Worm (Caenorhabditis elegans): ENCODE results near the gene gst-14.

The gst-14 gene

ce11 chrII:13627001-13627400 lies 11.1 kb upstream of the gst-14 start, which contains the start of gene gst-19:
Gene gst-19, minus strand, starts transcription at chrII:13627145.
- TF ChIP-seq unc-55 (GFP tag; optimal IDR thresholded peaks at IDR 0.05) (no peak), ttx-3 (tag; optimal IDR thresholded peaks at IDR 0.05) (no peak)

- TF ChIP-seq pros-1 (tag; optimal IDR thresholded peaks at IDR 0.05) (no peak), ceh-9 (tag; optimal IDR thresholded peaks at IDR 0.05) (no peak), fax-1 (tag; optimal IDR thresholded peaks at IDR 0.05) (no peak)
Measured at ce11 chrII:13624330-13624729, 8.4 kb upstream of the gst-14 start, which contains the start of gene gst-16. Gene gst-16, minus strand, starts transcription at chrII:13624440.

- TF ChIP-seq C08G9.2 (tag; optimal IDR thresholded peaks at IDR 0.05) (no peak), ceh-45 (GFP tag; IDR thresholded peaks at IDR 0.05) (no peak), ceh-48 (tag; optimal IDR thresholded peaks at IDR 0.05) (no peak), hlh-30 (tag; optimal IDR thresholded peaks at IDR 0.05; ENCODE audit: insufficient read depth) (no peak), dve-1 (tag; optimal IDR thresholded peaks at IDR 0.05) (no peak), hlh-13 (GFP tag; optimal IDR thresholded peaks at IDR 0.05) (no peak), fkh-6 (tag; optimal IDR thresholded peaks at IDR 0.05) (no peak), tbx-2 (tag; optimal IDR thresholded peaks at IDR 0.05) (no peak), ceh-30 (tag; optimal IDR thresholded peaks at IDR 0.05) (no peak), C38D4.7 (GFP tag; optimal IDR thresholded peaks at IDR 0.05) (no peak), T23F11.4 (GFP tag; optimal IDR thresholded peaks at IDR 0.05) (no peak), madf-2 (tag; optimal IDR thresholded peaks at IDR 0.05) (no peak), Y22D7AL.16 (tag; optimal IDR thresholded peaks at IDR 0.05) (no peak), ttx-3 (tag; optimal IDR thresholded peaks at IDR 0.05) (no peak), ets-4 (tag; optimal IDR thresholded peaks at IDR 0.05) (no peak)
Measured at ce11 chrII:13617808-13618207, 1.9 kb upstream of the gst-14 start, which contains the start of gene gst-12. Gene gst-12, minus strand, starts transcription at chrII:13618061.

ce11 chrII:13614516-13614915 lies 1.4 kb downstream of the gst-14 start:
- TF ChIP-seq che-1 (tag; optimal IDR thresholded peaks at IDR 0.05) (no peak), mec-3 (tag; optimal IDR thresholded peaks at IDR 0.05; ENCODE audit: borderline replicate concordance) (no peak)

- TF ChIP-seq fkh-6 (tag; optimal IDR thresholded peaks at IDR 0.05), result no peak
- TF ChIP-seq dve-1 (tag; optimal IDR thresholded peaks at IDR 0.05), result no peak
- no peak for TF ChIP-seq hlh-8 (tag; optimal IDR thresholded peaks at IDR 0.05)
- no peak for TF ChIP-seq hlh-15 (tag; optimal IDR thresholded peaks at IDR 0.05)
- TF ChIP-seq ceh-48 (tag; optimal IDR thresholded peaks at IDR 0.05), result no peak
- TF ChIP-seq pag-3 (tag; optimal IDR thresholded peaks at IDR 0.05; ENCODE audit: borderline replicate concordance), result no peak
- TF ChIP-seq elt-4 (tag; optimal IDR thresholded peaks at IDR 0.05), result no peak
- TF ChIP-seq ceh-34 (tag; optimal IDR thresholded peaks at IDR 0.05), result no peak
- no peak for TF ChIP-seq madf-2 (tag; optimal IDR thresholded peaks at IDR 0.05)
- TF ChIP-seq fax-1 (tag; optimal IDR thresholded peaks at IDR 0.05), result no peak
- no peak for TF ChIP-seq hlh-13 (GFP tag; optimal IDR thresholded peaks at IDR 0.05)
- TF ChIP-seq ceh-19 (GFP tag; optimal IDR thresholded peaks at IDR 0.05), result no peak
- no peak for TF ChIP-seq C38D4.7 (GFP tag; optimal IDR thresholded peaks at IDR 0.05)
- TF ChIP-seq ttx-3 (tag; optimal IDR thresholded peaks at IDR 0.05), result no peak
- no peak for TF ChIP-seq T23F11.4 (GFP tag; optimal IDR thresholded peaks at IDR 0.05)
- no peak for TF ChIP-seq gmeb-2 (tag; optimal IDR thresholded peaks at IDR 0.05)
Measured at ce11 chrII:13613096-13613495, 2.8 kb downstream of the gst-14 start, which contains the start of gene gst-15. Gene gst-15, minus strand, starts transcription at chrII:13613196.

ce11 chrII:13611186-13611585 lies 4.7 kb downstream of the gst-14 start, which contains the start of gene gst-24:
Gene gst-24, minus strand, starts transcription at chrII:13611366.
- TF ChIP-seq rnt-1 (tag; optimal IDR thresholded peaks at IDR 0.05), result no peak
- no peak for TF ChIP-seq dmd-4 (tag; optimal IDR thresholded peaks at IDR 0.05; ENCODE audit: borderline replicate concordance)
- TF ChIP-seq pqm-1 (tag; optimal IDR thresholded peaks at IDR 0.05), result no peak
- no peak for TF ChIP-seq ceh-2 (tag; optimal IDR thresholded peaks at IDR 0.05)
- no peak for TF ChIP-seq C38D4.7 (GFP tag; optimal IDR thresholded peaks at IDR 0.05)
- TF ChIP-seq ceh-48 (tag; optimal IDR thresholded peaks at IDR 0.05), result no peak
- TF ChIP-seq ceh-19 (GFP tag; optimal IDR thresholded peaks at IDR 0.05), result no peak
- no peak for TF ChIP-seq nhr-11 (tag; optimal IDR thresholded peaks at IDR 0.05)
- TF ChIP-seq ttx-3 (tag; optimal IDR thresholded peaks at IDR 0.05), result no peak
- TF ChIP-seq eyg-1 (tag; optimal IDR thresholded peaks at IDR 0.05), result no peak
- TF ChIP-seq pha-2 (tag; optimal IDR thresholded peaks at IDR 0.05), result no peak
- TF ChIP-seq ceh-18 (tag; optimal IDR thresholded peaks at IDR 0.05), result no peak
- no peak for TF ChIP-seq pha-4 (tag; optimal IDR thresholded peaks at IDR 0.05)
- no peak for TF ChIP-seq ztf-16 (tag; optimal IDR thresholded peaks at IDR 0.05)
- no peak for TF ChIP-seq hlh-15 (tag; optimal IDR thresholded peaks at IDR 0.05)
